Worm (Caenorhabditis elegans): ENCODE measurements around the gene cpt-2.

DNA sequence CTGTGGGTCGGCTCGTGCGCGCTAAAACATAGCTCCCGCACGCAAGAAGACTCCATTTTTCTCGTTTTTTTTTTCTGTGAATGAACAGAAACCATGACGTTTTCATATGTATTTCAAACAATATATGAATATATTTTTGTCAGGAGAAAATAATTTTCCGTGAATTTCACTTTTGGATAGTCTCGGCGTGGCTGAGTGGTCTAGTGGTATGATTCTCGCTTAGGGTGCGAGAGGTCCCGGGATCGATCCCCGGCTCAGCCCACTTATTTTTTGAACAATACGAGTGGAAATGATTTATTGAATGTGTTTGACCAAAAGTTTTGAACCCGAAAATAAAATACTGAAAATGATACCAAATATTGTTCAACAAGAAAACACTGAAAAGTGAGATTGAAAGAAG lies 51.9 kb downstream of the cpt-2 start:
- TF ChIP-seq fos-1 (tag; optimal IDR thresholded peaks at IDR 0.05) (no peak), nhr-11 (tag; optimal IDR thresholded peaks at IDR 0.05) (no peak), efl-1 (optimal IDR thresholded peaks at IDR 0.05) (no peak), efl-1 (GFP tag; optimal IDR thresholded peaks at IDR 0.05 in 1 of 2) (no peak), nhr-77 (tag; optimal IDR thresholded peaks at IDR 0.05) (no peak), pag-3 (tag; optimal IDR thresholded peaks at IDR 0.05; ENCODE audit: borderline replicate concordance, insufficient read depth) (no peak), snpc-4 (tag; optimal IDR thresholded peaks at IDR 0.05) (no peak), elt-3 (tag; optimal IDR thresholded peaks at IDR 0.05) (no peak), lsy-2 (tag; optimal IDR thresholded peaks at IDR 0.05) (no peak), nhr-12 (tag; optimal IDR thresholded peaks at IDR 0.05) (no peak), unc-98 (GFP tag; IDR thresholded peaks at IDR 0.05) (no peak)
